Worm (Caenorhabditis elegans) whole organism, early embryonic: Measurements from ENCODE around the gene Y51H7C.7.

Experiments used
- B0310.2 ChIP-seq: sonication (generic microtip); optimal IDR thresholded peaks from 2 replicates; lab custom pipeline; 2016; ENCODE audit warnings: mild to moderate bottlenecking, missing genetic modification characterization, missing compliant biosample characterization
- F13C5.2 ChIP-seq: sonication (generic microtip); optimal IDR thresholded peaks from 2 replicates; lab custom pipeline; 2017; ENCODE audit warnings: mild to moderate bottlenecking, missing genetic modification characterization, inconsistent platforms, missing compliant biosample characterization
- aly-1 ChIP-seq: sonication (generic microtip); optimal IDR thresholded peaks from 2 replicates; lab custom pipeline; 2016; ENCODE audit warnings: missing genetic modification characterization, missing compliant biosample characterization
- ama-1 ChIP-seq: fragments of 150-350 bp; optimal IDR thresholded peaks from 2 replicates; lab custom pipeline; 2014
- ceh-13 ChIP-seq: fragments of 200-800 bp; sonication (Bioruptor generic); optimal IDR thresholded peaks from 2 replicates; lab custom pipeline; 2018; ENCODE audit warnings: mild to moderate bottlenecking, missing genetic modification characterization, missing compliant biosample characterization
- ceh-36 ChIP-seq: sonication (generic microtip); optimal IDR thresholded peaks from 2 replicates; lab custom pipeline; 2016; ENCODE audit warnings: missing genetic modification characterization, inconsistent platforms, missing compliant biosample characterization
- ets-7 ChIP-seq: sonication (generic microtip); optimal IDR thresholded peaks from 2 replicates; lab custom pipeline; 2016; ENCODE audit warnings: missing genotype, missing genetic modification characterization, missing compliant biosample characterization
- flt-1 ChIP-seq: fragments of 200-800 bp; sonication (Bioruptor generic); IDR thresholded peaks from 2 replicates; pipeline ENCODE4 v1.3.6; 2022; ENCODE audit warnings: missing genetic modification characterization, missing compliant biosample characterization
- hmbx-1 ChIP-seq: sonication (generic microtip); optimal IDR thresholded peaks from 2 replicates; lab custom pipeline; 2016; ENCODE audit warnings: mild to moderate bottlenecking, missing genetic modification characterization, missing compliant biosample characterization
- hmg-4 ChIP-seq: fragments of 200-800 bp; sonication (Bioruptor generic); optimal IDR thresholded peaks from 2 replicates; lab custom pipeline; 2018; ENCODE audit warnings: mild to moderate bottlenecking, missing genetic modification characterization, missing compliant biosample characterization
- hnd-1 ChIP-seq: sonication (generic microtip); optimal IDR thresholded peaks from 2 replicates; lab custom pipeline; 2016; ENCODE audit warnings: missing genetic modification characterization, missing compliant biosample characterization
- pes-1 ChIP-seq: fragments of 200-800 bp; sonication (Bioruptor generic); IDR thresholded peaks from 2 replicates; pipeline ENCODE4 v1.3.6; 2022; ENCODE audit warnings: missing genetic modification reagents, missing genetic modification characterization, missing compliant biosample characterization
- scrt-1 ChIP-seq: fragments of 200-800 bp; sonication (Bioruptor generic); IDR thresholded peaks from 2 replicates; pipeline ENCODE4 v1.3.6; 2022; ENCODE audit warnings: missing genetic modification characterization, missing compliant biosample characterization
- sea-1 ChIP-seq: fragments of 200-800 bp; sonication (Bioruptor generic); conservative IDR thresholded peaks from 2 replicates; pipeline ENCODE4 v1.3.6; 2022; ENCODE audit warnings: missing genetic modification characterization, missing compliant biosample characterization
- tbx-11 ChIP-seq: fragments of 200-800 bp; sonication (Bioruptor generic); IDR thresholded peaks from 2 replicates; pipeline ENCODE4 v1.3.6; 2022; ENCODE audit warnings: missing genetic modification characterization, missing compliant biosample characterization
- tbx-37 ChIP-seq: fragments of 200-800 bp; sonication (Bioruptor generic); conservative IDR thresholded peaks from 2 replicates; pipeline ENCODE4 v1.3.6; 2022; ENCODE audit warnings: missing genetic modification reagents, missing genetic modification characterization, missing compliant biosample characterization
- tra-4 ChIP-seq: sonication (generic microtip); optimal IDR thresholded peaks from 2 replicates; lab custom pipeline; 2017; ENCODE audit warnings: missing genetic modification characterization, missing compliant biosample characterization

The Y51H7C.7 gene

DNA sequence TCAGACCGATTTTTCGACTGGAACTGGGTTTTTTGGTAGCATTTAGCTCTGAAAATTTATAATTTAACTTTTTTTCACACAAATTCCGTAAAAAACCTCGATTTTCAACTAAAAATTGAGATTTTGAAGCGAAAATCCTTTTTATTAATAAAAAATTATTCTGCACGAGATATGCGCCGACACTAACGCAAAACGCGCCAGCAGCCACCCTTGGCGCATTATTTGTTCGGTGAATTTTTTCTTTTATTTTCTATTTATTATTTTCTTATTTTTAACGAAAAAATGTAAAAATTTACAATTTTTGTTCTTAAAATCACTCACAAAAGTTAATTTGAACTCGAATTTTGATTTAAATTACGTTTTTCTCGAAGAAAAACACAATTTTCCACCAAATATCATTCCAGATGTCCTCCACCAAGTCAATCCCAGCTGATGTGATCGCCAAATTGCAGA is at the start of gene Y51H7C.7:
TSS of gene Y51H7C.7 (plus strand) at position 403 of the 453 bp plus-strand sequence.
- TF ChIP-seq tbx-37 (GFP tag; lab: Robert Waterston, UW) (no peak), hmg-4 (GFP tag; lab: Kevin White, UChicago) (no peak), hmbx-1 (no peak), tra-4 (tag; lab: Kevin White, UChicago) (no peak), hnd-1 (tag; lab: Kevin White, UChicago) (no peak), scrt-1 (GFP tag; lab: Robert Waterston, UW) (no peak), ama-1 (no peak), pes-1 (GFP tag; lab: Robert Waterston, UW) (no peak), ceh-13 (GFP tag; lab: Kevin White, UChicago) (no peak), sea-1 (GFP tag; lab: Robert Waterston, UW) (no peak), F13C5.2 (tag; lab: Kevin White, UChicago) (no peak), aly-1 (tag; lab: Kevin White, UChicago) (no peak), tbx-11 (GFP tag; lab: Robert Waterston, UW) (no peak), ets-7 (tag; lab: Kevin White, UChicago) (no peak), flt-1 (GFP tag; lab: Robert Waterston, UW) (no peak), ceh-36 (tag; lab: Kevin White, UChicago) (no peak), B0310.2 (tag; lab: Kevin White, UChicago) (no peak)

DNA sequence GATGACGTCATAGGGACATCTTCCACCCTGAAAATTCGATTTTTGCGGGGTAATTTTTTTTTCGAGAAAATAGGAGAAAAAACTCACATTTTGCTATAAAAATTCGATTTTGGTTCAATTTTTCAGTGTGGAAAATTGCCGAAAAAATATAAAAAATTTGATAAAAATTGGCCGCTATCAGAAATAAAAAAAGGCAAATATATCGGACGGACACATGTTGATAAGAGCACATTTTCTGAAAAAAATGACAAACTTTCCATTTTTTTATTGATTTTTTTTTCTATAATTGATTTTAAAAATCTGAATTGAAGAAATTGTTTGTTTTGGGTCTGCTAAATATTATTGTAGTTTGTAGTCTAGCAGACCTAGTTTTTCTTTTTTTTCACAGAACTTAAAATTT is 46.9 kb upstream of the Y51H7C.7 start, which contains the start of gene C13A10.1:
TSS of gene C13A10.1 (minus strand) at position 170 of the 400 bp plus-strand sequence.
- no peak for TF ChIP-seq tra-4 (tag; lab: Kevin White, UChicago)

DNA sequence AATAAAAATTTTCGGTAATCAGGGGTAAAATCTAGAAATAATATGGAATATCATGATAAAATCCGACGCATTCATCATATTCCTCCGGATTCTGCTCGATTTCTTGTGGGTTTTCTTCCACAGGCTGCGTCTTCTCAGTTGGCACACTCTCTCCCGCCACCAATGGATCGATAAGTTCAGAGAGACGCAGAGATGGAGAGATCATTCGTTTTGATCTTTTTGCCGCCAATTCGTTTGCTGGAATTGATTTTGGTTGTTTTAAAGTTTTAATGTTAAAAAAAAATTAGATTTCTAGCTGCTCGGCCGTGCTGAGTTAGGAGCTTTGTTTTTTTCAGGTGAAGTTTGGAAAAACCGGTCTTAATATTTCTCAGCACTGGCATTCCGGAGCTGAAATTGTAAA is 45.1 kb upstream of the Y51H7C.7 start:
- TF ChIP-seq tra-4 (tag; lab: Kevin White, UChicago) (no peak), B0310.2 (tag; lab: Kevin White, UChicago) (no peak), tbx-11 (GFP tag; lab: Robert Waterston, UW) (no peak), ets-7 (tag; lab: Kevin White, UChicago) (no peak), tbx-37 (GFP tag; lab: Robert Waterston, UW) (no peak), hnd-1 (tag; lab: Kevin White, UChicago) (no peak), hmbx-1 (no peak), hmg-4 (GFP tag; lab: Kevin White, UChicago) (no peak), flt-1 (GFP tag; lab: Robert Waterston, UW) (no peak), pes-1 (GFP tag; lab: Robert Waterston, UW) (no peak), sea-1 (GFP tag; lab: Robert Waterston, UW) (no peak), ceh-36 (tag; lab: Kevin White, UChicago) (no peak), aly-1 (tag; lab: Kevin White, UChicago) (no peak), F13C5.2 (tag; lab: Kevin White, UChicago) (no peak), scrt-1 (GFP tag; lab: Robert Waterston, UW) (no peak), ama-1 (no peak), ceh-13 (GFP tag; lab: Kevin White, UChicago) (no peak)

DNA sequence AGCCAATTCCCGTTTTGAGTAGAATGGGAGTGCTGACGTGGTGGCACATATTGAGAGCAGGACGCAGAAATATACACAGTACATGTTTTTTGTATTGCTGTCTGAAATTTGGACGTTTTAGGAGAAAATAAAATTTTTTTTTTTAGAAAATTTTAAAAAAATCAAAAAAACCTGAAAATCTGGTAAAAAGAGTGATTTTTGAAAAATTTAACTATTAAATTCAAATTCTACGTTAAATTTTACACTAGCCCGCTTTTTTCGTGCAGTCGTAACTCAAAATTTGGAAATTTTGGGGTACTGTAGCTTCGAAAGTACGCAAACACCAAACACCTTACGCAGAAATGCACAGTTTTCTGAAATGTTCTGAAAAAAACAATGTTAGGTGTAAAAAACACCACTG is 44.5 kb upstream of the Y51H7C.7 start, which contains the start of gene C13A10.2:
TSS of gene C13A10.2 (minus strand) at position 101 of the 400 bp plus-strand sequence.
- no peak for TF ChIP-seq tbx-37 (GFP tag; lab: Robert Waterston, UW)
- no peak for TF ChIP-seq tbx-11 (GFP tag; lab: Robert Waterston, UW)
- TF ChIP-seq aly-1 (tag; lab: Kevin White, UChicago): no peak
- no peak for TF ChIP-seq pes-1 (GFP tag; lab: Robert Waterston, UW)
- TF ChIP-seq ceh-36 (tag; lab: Kevin White, UChicago): no peak
- TF ChIP-seq ama-1: no peak
- TF ChIP-seq ets-7 (tag; lab: Kevin White, UChicago): no peak
- TF ChIP-seq sea-1 (GFP tag; lab: Robert Waterston, UW): no peak
- TF ChIP-seq flt-1 (GFP tag; lab: Robert Waterston, UW): no peak
- TF ChIP-seq hmg-4 (GFP tag; lab: Kevin White, UChicago): no peak
- no peak for TF ChIP-seq F13C5.2 (tag; lab: Kevin White, UChicago)
- TF ChIP-seq B0310.2 (tag; lab: Kevin White, UChicago): no peak
- no peak for TF ChIP-seq scrt-1 (GFP tag; lab: Robert Waterston, UW)
- TF ChIP-seq hnd-1 (tag; lab: Kevin White, UChicago): no peak
- no peak for TF ChIP-seq tra-4 (tag; lab: Kevin White, UChicago)
- no peak for TF ChIP-seq hmbx-1

DNA sequence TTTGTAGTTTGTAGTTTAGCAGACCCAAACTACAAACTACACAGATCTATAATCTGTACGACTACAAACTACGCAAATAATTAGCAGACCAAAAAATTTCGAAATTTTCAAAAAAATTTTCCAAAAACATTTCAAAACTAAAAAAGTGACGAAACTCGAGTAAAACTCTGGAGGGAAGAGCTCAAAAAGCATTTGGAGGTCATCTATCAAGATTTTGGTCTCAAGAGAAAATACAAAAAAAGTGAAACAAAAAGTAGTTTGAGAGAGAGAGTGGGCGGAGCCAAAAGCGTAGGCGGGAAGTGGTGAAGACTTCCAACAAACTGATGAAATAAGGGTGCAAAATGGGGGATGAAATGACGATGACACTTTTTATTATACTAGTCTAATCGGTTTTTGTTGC is 42.1 kb upstream of the Y51H7C.7 start:
- TF ChIP-seq F13C5.2 (tag; lab: Kevin White, UChicago) (no peak), B0310.2 (tag; lab: Kevin White, UChicago) (no peak), hmbx-1 (no peak)

DNA sequence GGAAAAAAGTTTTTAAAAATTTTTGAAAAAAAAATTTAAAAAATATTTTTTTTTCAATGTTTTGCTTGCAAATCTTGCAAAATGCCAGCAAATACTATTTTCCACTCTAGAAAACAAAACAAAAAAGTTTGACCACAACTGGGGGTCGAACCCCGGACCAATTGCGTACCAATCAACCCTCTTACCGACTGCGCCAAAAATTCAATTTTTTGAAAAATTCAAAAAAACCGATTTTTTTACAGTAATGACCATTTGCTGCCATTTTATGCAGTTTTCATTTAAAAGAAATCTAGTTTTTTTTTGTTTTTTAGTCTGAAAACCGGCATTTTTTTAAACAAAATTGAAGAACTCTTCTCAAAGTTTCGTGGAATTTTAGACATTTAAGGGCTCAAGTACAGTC is 39.9 kb upstream of the Y51H7C.7 start:
- TF ChIP-seq ets-7 (tag; lab: Kevin White, UChicago): no peak
- TF ChIP-seq tra-4 (tag; lab: Kevin White, UChicago): no peak
- TF ChIP-seq hmg-4 (GFP tag; lab: Kevin White, UChicago): no peak
- no peak for TF ChIP-seq F13C5.2 (tag; lab: Kevin White, UChicago)
- no peak for TF ChIP-seq tbx-37 (GFP tag; lab: Robert Waterston, UW)
- no peak for TF ChIP-seq ceh-36 (tag; lab: Kevin White, UChicago)
- TF ChIP-seq pes-1 (GFP tag; lab: Robert Waterston, UW): no peak
- no peak for TF ChIP-seq flt-1 (GFP tag; lab: Robert Waterston, UW)
- TF ChIP-seq scrt-1 (GFP tag; lab: Robert Waterston, UW): no peak
- TF ChIP-seq hmbx-1: no peak
- TF ChIP-seq tbx-11 (GFP tag; lab: Robert Waterston, UW): no peak
- TF ChIP-seq aly-1 (tag; lab: Kevin White, UChicago): no peak
- TF ChIP-seq B0310.2 (tag; lab: Kevin White, UChicago): no peak

DNA sequence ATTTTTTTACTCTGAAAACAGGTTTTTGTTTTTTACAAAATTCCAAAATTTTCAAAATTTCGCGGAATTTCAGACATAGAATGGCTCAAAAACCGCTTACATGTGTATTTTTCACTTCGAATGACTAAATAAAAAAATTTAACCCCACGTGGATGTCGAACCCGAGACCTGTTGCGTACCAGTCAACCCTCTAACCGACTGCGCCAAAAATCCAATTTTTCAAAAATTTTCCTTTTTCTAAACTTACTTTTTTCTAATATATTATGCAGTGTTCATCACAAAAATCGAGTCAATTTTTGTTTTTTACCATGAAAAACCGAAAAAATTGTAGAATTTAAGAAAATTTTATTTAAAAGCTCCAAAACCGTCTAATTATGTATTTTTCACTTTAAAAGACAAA is 36.4 kb upstream of the Y51H7C.7 start:
- TF ChIP-seq scrt-1 (GFP tag; lab: Robert Waterston, UW) (no peak), flt-1 (GFP tag; lab: Robert Waterston, UW) (no peak), sea-1 (GFP tag; lab: Robert Waterston, UW) (no peak)
